Worm (Caenorhabditis elegans) whole organism, dauer: Measurements from ENCODE around the gene ZK354.6.
"Not testable (repeated sequence)": the region's sequence is repeated elsewhere in the genome, so short reads cannot be mapped to it uniquely, and the experiment has no call there.

Source experiments
- unc-62 ChIP-seq: sonication (generic microtip); optimal IDR thresholded peaks from 2 replicates; lab custom pipeline; 2017; ENCODE audit warnings: missing biosample characterization, missing genetic modification reagents, missing genetic modification characterization

Gene ZK354.6

ce11 chrIV:5297436-5298012 lies at the start of gene ZK354.6, which contains the start of gene msp-113:
Gene ZK354.6, minus strand, starts transcription at chrIV:5297536.
Gene msp-113, plus strand, starts transcription at chrIV:5297962.
- no peak for TF ChIP-seq unc-62 (GFP tag; lab: Kevin White, UChicago)

- no peak for TF ChIP-seq unc-62 (GFP tag; lab: Kevin White, UChicago)
These were observed 46.8 kb upstream of the ZK354.6 start for ce11 chrIV:5344168-5344567.

ce11 chrIV:5339255-5339654 lies 41.9 kb upstream of the ZK354.6 start, which contains the start of gene Y4C6B.2:
Gene Y4C6B.2, plus strand, starts transcription at chrIV:5339574.
- TF ChIP-seq unc-62 (GFP tag; lab: Kevin White, UChicago) = no peak

- TF ChIP-seq unc-62 (GFP tag; lab: Kevin White, UChicago) = no peak
These were observed 40.3 kb upstream of the ZK354.6 start for ce11 chrIV:5337649-5338048.

- no peak for TF ChIP-seq unc-62 (GFP tag; lab: Kevin White, UChicago)
These were observed 37.2 kb upstream of the ZK354.6 start for ce11 chrIV:5334518-5334917.

- no peak for TF ChIP-seq unc-62 (GFP tag; lab: Kevin White, UChicago)
These were observed 36.1 kb upstream of the ZK354.6 start for ce11 chrIV:5333484-5333883.

- TF ChIP-seq unc-62 (GFP tag; lab: Kevin White, UChicago) = no peak
These were observed 34.8 kb upstream of the ZK354.6 start, which contains the start of gene Y4C6B.3 for ce11 chrIV:5332178-5332577. Gene Y4C6B.3, plus strand, starts transcription at chrIV:5332478.

ce11 chrIV:5326144-5326543 lies 28.8 kb upstream of the ZK354.6 start, which contains the start of gene Y4C6B.4:
Gene Y4C6B.4, plus strand, starts transcription at chrIV:5326444.
- no peak for TF ChIP-seq unc-62 (GFP tag; lab: Kevin White, UChicago)

ce11 chrIV:5318835-5319303 lies 21.5 kb upstream of the ZK354.6 start, which contains the start of gene slc-46A:
Gene slc-46A, plus strand, starts transcription at chrIV:5319253.
- TF ChIP-seq unc-62 (GFP tag; lab: Kevin White, UChicago) = no peak

- TF ChIP-seq unc-62 (GFP tag; lab: Kevin White, UChicago) = no peak
These were observed 19.8 kb upstream of the ZK354.6 start for ce11 chrIV:5317106-5317505.

- not testable (repeated sequence) for TF ChIP-seq unc-62 (GFP tag; lab: Kevin White, UChicago)
These were observed 18.9 kb upstream of the ZK354.6 start, which contains the start of gene msp-65 for ce11 chrIV:5316223-5316622. Gene msp-65, plus strand, starts transcription at chrIV:5316523.

ce11 chrIV:5313011-5313410 lies 15.7 kb upstream of the ZK354.6 start, which contains the start of the genes msp-59 and ZK354.2:
Gene msp-59, minus strand, starts transcription at chrIV:5313111.
Gene ZK354.2, plus strand, starts transcription at chrIV:5313405.
- not testable (repeated sequence) for TF ChIP-seq unc-62 (GFP tag; lab: Kevin White, UChicago)

ce11 chrIV:5309742-5310141 lies 12.4 kb upstream of the ZK354.6 start, which contains the start of gene ZK354.3:
Gene ZK354.3, plus strand, starts transcription at chrIV:5310042.
- TF ChIP-seq unc-62 (GFP tag; lab: Kevin White, UChicago) = no peak

- TF ChIP-seq unc-62 (GFP tag; lab: Kevin White, UChicago) = not testable (repeated sequence)
These were observed 10.8 kb upstream of the ZK354.6 start, which contains the start of the genes ZK354.9 and msp-58 for ce11 chrIV:5308046-5308643. Gene ZK354.9, minus strand, starts transcription at chrIV:5308146. Gene msp-58, plus strand, starts transcription at chrIV:5308593.

ce11 chrIV:5306040-5306439 lies 8.7 kb upstream of the ZK354.6 start, which contains the start of gene ZK354.8:
Gene ZK354.8, minus strand, starts transcription at chrIV:5306140.
- no peak for TF ChIP-seq unc-62 (GFP tag; lab: Kevin White, UChicago)

ce11 chrIV:5303030-5303429 lies 5.7 kb upstream of the ZK354.6 start, which contains the start of gene ZK354.7:
Gene ZK354.7, minus strand, starts transcription at chrIV:5303130.
- TF ChIP-seq unc-62 (GFP tag; lab: Kevin White, UChicago) = no peak
